Fruit fly (Drosophila melanogaster): ENCODE measurements around the gene Lkb1.

Gene Lkb1

dm6 chr3R:13676137-13677086 lies at the start of gene Lkb1, which contains the start of gene CG9588:
Lkb1 (plus strand) TSS chr3R:13676549.
CG9588 (minus strand) TSS chr3R:13676681.
- TF ChIP-seq pan (optimal IDR thresholded peaks at IDR 0.05) (no peak), Dll (optimal IDR thresholded peaks at IDR 0.05) (no peak), EcR (GFP tag; optimal IDR thresholded peaks at IDR 0.05) (no peak), psq (optimal IDR thresholded peaks at IDR 0.05) (no peak), CG8478 (optimal IDR thresholded peaks at IDR 0.05) (no peak), usp (GFP tag; optimal IDR thresholded peaks at IDR 0.05) (no peak)

DNA sequence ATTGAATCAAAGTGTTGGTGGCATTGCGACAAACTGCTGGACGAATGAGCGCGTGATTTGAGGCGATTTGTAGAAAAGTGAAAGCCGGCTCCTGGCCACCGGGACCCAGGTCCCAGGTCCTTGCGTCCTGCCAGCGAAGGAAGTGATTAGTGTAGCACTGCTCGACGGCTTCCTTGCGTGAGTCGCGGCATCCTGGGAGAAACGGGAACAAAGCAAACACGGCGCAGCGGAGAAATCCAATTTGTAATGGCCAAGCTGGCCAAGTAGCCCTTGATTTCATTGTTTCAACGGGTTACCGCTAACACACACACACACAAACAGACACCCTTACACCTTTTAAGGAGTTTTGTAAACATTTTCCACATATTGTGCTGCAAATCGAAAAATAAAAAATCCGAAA lies 44.7 kb upstream of the Lkb1 start, which contains the start of gene CG10841:
Gene CG10841 (plus strand): TSS at position 301 of the 400 bp plus-strand sequence.
- TF ChIP-seq Dll (optimal IDR thresholded peaks at IDR 0.05) (no peak), pan (optimal IDR thresholded peaks at IDR 0.05) (no peak), CG8478 (optimal IDR thresholded peaks at IDR 0.05) (no peak), usp (GFP tag; optimal IDR thresholded peaks at IDR 0.05) (no peak), psq (optimal IDR thresholded peaks at IDR 0.05) (no peak), EcR (GFP tag; optimal IDR thresholded peaks at IDR 0.05) (no peak)

dm6 chr3R:13644778-13645660 lies 31.3 kb upstream of the Lkb1 start:
- TF ChIP-seq usp (GFP tag; optimal IDR thresholded peaks at IDR 0.05) = no peak
- no peak for TF ChIP-seq CG8478 (optimal IDR thresholded peaks at IDR 0.05)
- TF ChIP-seq pan (optimal IDR thresholded peaks at IDR 0.05) = no peak
- no peak for TF ChIP-seq Dll (optimal IDR thresholded peaks at IDR 0.05)
- no peak for TF ChIP-seq psq (optimal IDR thresholded peaks at IDR 0.05)
- no peak for TF ChIP-seq EcR (GFP tag; optimal IDR thresholded peaks at IDR 0.05)

DNA sequence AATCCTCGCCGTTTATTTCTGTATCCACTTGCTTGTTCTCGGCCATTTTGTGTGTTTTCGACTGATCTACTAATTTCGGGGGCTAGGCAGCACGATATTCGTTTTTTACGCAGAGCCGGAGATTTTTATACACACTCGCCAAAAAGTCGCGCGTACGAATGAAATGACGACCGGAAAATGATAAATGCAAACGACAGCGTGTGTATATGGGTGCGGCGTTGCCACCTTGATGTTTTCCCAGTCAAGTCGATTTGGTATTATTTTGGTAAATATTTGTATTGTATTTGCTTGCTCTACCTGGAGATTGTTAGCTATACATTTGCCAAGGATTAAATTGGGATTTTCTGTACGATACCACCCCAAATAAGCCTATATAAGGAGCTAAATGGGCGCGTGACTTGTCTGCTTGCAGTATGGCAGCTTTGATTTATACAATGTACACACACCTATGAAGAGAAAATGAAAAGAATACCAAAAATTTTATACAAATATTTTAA lies 30.4 kb upstream of the Lkb1 start, which contains the start of gene sqd:
Gene sqd (minus strand): TSS at position 431 of the 497 bp plus-strand sequence.
- TF ChIP-seq psq (optimal IDR thresholded peaks at IDR 0.05) (no peak), usp (GFP tag; optimal IDR thresholded peaks at IDR 0.05) (no peak), CG8478 (optimal IDR thresholded peaks at IDR 0.05) (no peak), pan (optimal IDR thresholded peaks at IDR 0.05) (no peak), EcR (GFP tag; optimal IDR thresholded peaks at IDR 0.05) (no peak), Dll (optimal IDR thresholded peaks at IDR 0.05) (no peak)

- no peak for TF ChIP-seq CG8478 (optimal IDR thresholded peaks at IDR 0.05)
- TF ChIP-seq psq (optimal IDR thresholded peaks at IDR 0.05) = no peak
- no peak for TF ChIP-seq usp (GFP tag; optimal IDR thresholded peaks at IDR 0.05)
- TF ChIP-seq EcR (GFP tag; optimal IDR thresholded peaks at IDR 0.05) = no peak
- no peak for TF ChIP-seq pan (optimal IDR thresholded peaks at IDR 0.05)
- TF ChIP-seq Dll (optimal IDR thresholded peaks at IDR 0.05) = no peak
These were observed 29.4 kb upstream of the Lkb1 start, which contains the start of gene rin for dm6 chr3R:13646729-13647633. rin (plus strand) TSS chr3R:13647004.

DNA sequence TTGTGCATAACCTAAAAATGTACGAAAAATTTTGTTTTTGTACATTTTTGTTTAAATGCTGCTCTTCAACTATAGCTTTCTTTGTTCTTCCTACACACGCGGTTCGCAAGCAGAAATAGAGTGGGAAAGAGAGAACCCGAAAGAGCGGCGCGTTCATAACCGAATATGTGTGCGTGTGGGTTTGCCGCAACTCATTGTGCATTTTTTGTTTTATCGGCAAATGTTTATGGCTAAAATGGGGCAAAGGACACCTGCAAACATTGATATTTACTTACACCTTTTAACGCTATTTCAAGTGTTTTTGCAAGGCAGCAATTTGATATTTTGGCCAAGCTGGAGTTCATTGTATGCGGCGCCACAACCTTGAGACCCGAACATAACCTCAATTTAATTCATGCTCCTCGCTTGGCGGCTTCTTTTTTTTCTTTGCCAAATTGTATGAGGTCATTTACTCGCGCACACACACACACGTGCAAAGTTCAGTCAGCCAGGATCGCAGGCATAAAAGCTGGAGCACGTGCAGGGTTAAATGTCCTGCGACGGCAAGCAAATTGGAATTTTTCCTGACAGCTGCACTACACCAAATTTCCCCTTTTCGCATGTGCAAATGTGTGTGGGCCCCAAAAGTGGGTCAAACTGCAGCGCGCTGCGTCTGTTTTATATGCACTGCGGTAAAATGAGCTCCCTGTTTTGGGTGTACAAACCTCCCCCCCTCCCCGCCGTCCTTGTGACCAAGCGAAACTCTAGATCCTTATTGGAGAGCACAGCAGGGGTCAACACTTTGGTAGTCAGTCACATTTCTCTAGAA lies 28.4 kb upstream of the Lkb1 start:
- no peak for TF ChIP-seq CG8478 (optimal IDR thresholded peaks at IDR 0.05)
- peak in 1 of 2 experiments; percentile 71 for TF ChIP-seq EcR (GFP tag; optimal IDR thresholded peaks at IDR 0.05)

DNA sequence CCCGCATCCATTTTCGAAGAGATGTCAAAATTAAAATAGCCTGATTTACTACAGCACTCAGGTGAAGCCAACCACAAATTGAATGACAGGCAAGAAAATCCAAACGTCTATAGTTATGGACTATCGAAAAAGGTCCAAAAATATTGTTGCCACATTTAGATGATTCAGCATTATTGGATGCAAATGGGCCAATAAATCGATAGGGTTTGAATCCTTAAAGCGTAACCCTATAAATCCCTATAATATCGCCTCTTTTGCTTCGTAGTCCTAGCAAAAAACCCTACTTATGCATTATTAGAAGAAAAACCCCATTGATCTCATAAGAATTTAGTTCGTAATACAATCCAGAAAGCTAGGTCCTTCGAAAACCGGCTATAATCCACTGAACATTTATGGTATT lies 20.1 kb upstream of the Lkb1 start, which contains the start of gene Rbp4:
Gene Rbp4 (minus strand): TSS at position 101 of the 400 bp plus-strand sequence.
- TF ChIP-seq usp (GFP tag; optimal IDR thresholded peaks at IDR 0.05) (no peak), Dll (optimal IDR thresholded peaks at IDR 0.05) (no peak), psq (optimal IDR thresholded peaks at IDR 0.05) (no peak), CG8478 (optimal IDR thresholded peaks at IDR 0.05) (no peak), EcR (GFP tag; optimal IDR thresholded peaks at IDR 0.05) (no peak), pan (optimal IDR thresholded peaks at IDR 0.05) (no peak)

DNA sequence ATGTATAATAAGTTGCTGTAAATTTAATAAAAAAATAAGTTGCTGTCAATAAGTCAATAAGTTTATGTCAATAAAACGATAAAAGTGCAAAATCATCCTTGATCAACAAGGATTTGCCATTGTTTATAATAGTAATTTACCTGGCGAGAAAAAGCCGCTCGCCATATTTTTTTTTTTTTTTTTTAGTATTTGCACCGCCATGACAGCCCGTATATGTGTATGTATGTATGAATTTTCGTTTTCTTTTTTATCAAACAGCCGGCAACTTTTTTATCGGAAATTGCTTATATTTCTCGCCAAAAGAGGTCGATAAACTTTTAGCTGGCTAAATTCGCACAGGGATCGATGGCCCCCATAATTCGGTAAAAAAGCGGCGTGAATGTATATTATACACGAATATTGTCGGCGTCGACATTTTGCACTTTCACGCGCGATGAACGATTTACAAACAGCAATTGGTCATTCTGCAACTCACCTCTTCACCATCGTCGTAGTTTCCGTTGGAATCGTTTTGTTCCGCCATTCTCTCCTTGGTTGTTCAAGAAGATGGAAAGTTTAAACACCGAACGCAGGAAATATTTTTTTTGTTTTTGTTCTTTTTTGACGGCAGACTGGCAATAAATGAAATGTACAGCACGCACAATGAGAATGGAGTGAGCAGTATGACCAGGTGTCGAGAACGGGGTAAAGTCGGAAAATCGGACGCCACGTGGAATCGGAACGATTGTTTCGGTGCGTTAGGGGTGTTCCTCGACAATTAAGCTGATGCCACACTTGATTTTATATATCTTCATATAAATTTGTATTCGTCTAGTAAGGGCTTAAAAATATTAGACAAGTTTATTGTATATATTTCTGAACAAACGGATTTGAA lies 16.2 kb upstream of the Lkb1 start, which contains the start of gene Hrb87F:
Gene Hrb87F (minus strand): TSS at position 667 of the 874 bp plus-strand sequence.
- TF ChIP-seq usp (GFP tag; optimal IDR thresholded peaks at IDR 0.05) (no peak), Dll (optimal IDR thresholded peaks at IDR 0.05) (no peak), pan (optimal IDR thresholded peaks at IDR 0.05) (no peak)

DNA sequence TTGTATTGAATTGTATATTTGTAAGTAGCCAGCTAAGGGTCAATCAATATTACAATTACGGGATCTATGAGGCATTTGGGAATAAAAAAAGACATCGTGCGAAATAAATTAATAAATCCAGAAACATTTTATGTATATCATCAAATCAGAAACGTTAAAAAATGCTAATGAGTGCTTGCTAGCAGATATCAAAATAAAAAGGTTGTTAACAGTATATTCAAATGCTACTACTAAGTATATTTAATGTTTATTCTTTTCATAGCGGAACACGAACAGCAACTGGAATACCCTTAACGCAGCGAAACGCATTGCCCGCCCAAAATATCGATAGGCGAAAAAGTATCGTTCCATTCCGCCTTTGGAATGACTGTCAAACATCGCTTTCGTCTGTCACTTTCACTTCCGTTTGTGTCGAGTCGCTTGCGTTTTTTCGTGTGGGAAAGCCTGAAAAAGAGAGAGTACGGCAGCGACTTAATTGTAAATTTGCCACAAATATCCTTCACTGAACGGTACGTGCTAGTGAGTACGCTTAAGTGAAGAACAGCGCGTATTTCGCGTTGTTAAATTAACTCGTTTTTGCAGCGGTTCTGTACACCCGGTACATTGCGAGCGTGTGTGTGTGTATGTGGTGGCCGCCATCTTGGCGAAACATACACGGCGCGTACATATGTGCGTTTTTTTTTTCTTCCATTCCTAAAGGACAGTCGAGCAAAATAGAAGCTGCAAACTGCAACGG lies 15.3 kb upstream of the Lkb1 start, which contains the start of gene B52:
Gene B52 (plus strand): TSS at position 388 of the 736 bp plus-strand sequence.
- TF ChIP-seq EcR (GFP tag; optimal IDR thresholded peaks at IDR 0.05) = no peak
- TF ChIP-seq usp (GFP tag; optimal IDR thresholded peaks at IDR 0.05) = no peak
- no peak for TF ChIP-seq Dll (optimal IDR thresholded peaks at IDR 0.05)
- no peak for TF ChIP-seq pan (optimal IDR thresholded peaks at IDR 0.05)
- TF ChIP-seq psq (optimal IDR thresholded peaks at IDR 0.05) = no peak
- no peak for TF ChIP-seq CG8478 (optimal IDR thresholded peaks at IDR 0.05)

Data from whole organism.